Worm (Caenorhabditis elegans) whole organism, L3 larva: ENCODE data around the gene btbd-10.
A peak's percentile ranks its signal among the peaks of the same experiment; 100 is the strongest.

Source experiments
- R02D3.7 ChIP-seq: fragments of 150-350 bp; optimal IDR thresholded peaks from 2 replicates; lab custom pipeline; 2014; ENCODE audit warnings: missing biosample characterization, missing genetic modification characterization
- aly-2 ChIP-seq: fragments of 150-350 bp; optimal IDR thresholded peaks from 2 replicates; lab custom pipeline; 2014; ENCODE audit warnings: missing biosample characterization, missing genetic modification characterization
- ama-1 ChIP-seq: fragments of 150-350 bp; optimal IDR thresholded peaks from 2 replicates; lab custom pipeline; 2018
- ceh-16 ChIP-seq: sonication (generic microtip); optimal IDR thresholded peaks from 2 replicates; lab custom pipeline; 2017; ENCODE audit warnings: missing biosample characterization, missing genetic modification characterization
- ceh-28 ChIP-seq: fragments of 150-350 bp; optimal IDR thresholded peaks from 2 replicates; lab custom pipeline; 2014; ENCODE audit warnings: missing biosample characterization, missing genetic modification reagents, missing genetic modification characterization
- daf-12 ChIP-seq: fragments of 150-350 bp; optimal IDR thresholded peaks from 2 replicates; lab custom pipeline; 2014; ENCODE audit warnings: missing biosample characterization, missing genetic modification reagents, missing genetic modification characterization
- egl-5 ChIP-seq: fragments of 150-350 bp; optimal IDR thresholded peaks from 2 replicates; lab custom pipeline; 2017; ENCODE audit warnings: missing biosample characterization, missing genetic modification reagents, missing genetic modification characterization, inconsistent platforms
- elt-2 ChIP-seq: sonication (generic microtip); optimal IDR thresholded peaks from 2 replicates; lab custom pipeline; 2016; ENCODE audit warnings: missing genetic modification reagents, mild to moderate bottlenecking, missing genetic modification characterization, missing compliant biosample characterization
- elt-3 ChIP-seq, 3 experiments: fragments of 150-350 bp in 1 of 3; sonication (generic microtip) in 2 of 3; optimal IDR thresholded peaks; 2 replicates in 2 of 3; 4 replicates in 1 of 3; lab custom pipeline; 2014 to 2017; ENCODE audit warnings: missing biosample characterization in 3 of 3, missing genetic modification characterization in 3 of 3
- eor-1 ChIP-seq, 2 experiments: fragments of 150-350 bp; optimal IDR thresholded peaks; 2 replicates each; lab custom pipeline; 2014 to 2018; ENCODE audit warnings: missing biosample characterization in 2 of 2, missing genetic modification characterization in 2 of 2
- hmg-11 ChIP-seq: sonication (generic microtip); optimal IDR thresholded peaks from 2 replicates; lab custom pipeline; 2016; ENCODE audit warnings: missing genetic modification characterization, missing compliant biosample characterization
- jun-1 ChIP-seq: fragments of 150-350 bp; optimal IDR thresholded peaks from 2 replicates; lab custom pipeline; 2014; ENCODE audit warnings: missing biosample characterization, missing genetic modification reagents, missing genetic modification characterization
- lin-39 ChIP-seq: fragments of 150-350 bp; optimal IDR thresholded peaks from 2 replicates; lab custom pipeline; 2018; ENCODE audit warnings: missing biosample characterization, missing genetic modification reagents, missing genetic modification characterization
- lsy-12 ChIP-seq: sonication (generic microtip); optimal IDR thresholded peaks from 2 replicates; lab custom pipeline; 2016; ENCODE audit warnings: mild to moderate bottlenecking, missing genetic modification characterization, missing compliant biosample characterization
- mml-1 ChIP-seq: fragments of 150-350 bp; sonication (generic microtip); optimal IDR thresholded peaks from 3 replicates; lab custom pipeline; 2014; ENCODE audit warnings: missing biosample characterization, missing genetic modification characterization
- nfya-1 ChIP-seq: sonication (generic microtip); optimal IDR thresholded peaks from 2 replicates; lab custom pipeline; 2017; ENCODE audit warnings: missing genetic modification characterization, mild to moderate bottlenecking, missing compliant biosample characterization, antibody characterized with exemption, moderate library complexity; ENCODE audit not compliant: insufficient read depth
- nhr-12 ChIP-seq: fragments of 150-350 bp; optimal IDR thresholded peaks from 2 replicates; lab custom pipeline; 2014; ENCODE audit warnings: missing biosample characterization, missing genetic modification characterization
- nhr-23 ChIP-seq: fragments of 150-350 bp; optimal IDR thresholded peaks from 2 replicates; lab custom pipeline; 2014; ENCODE audit warnings: missing biosample characterization, missing genetic modification reagents, missing genetic modification characterization
- nhr-25 ChIP-seq: sonication (generic microtip); optimal IDR thresholded peaks from 2 replicates; lab custom pipeline; 2017; ENCODE audit warnings: missing biosample characterization, missing genetic modification characterization
- nhr-43 ChIP-seq: sonication (generic microtip); optimal IDR thresholded peaks from 2 replicates; lab custom pipeline; 2016; ENCODE audit warnings: mild to moderate bottlenecking, missing genetic modification characterization, missing compliant biosample characterization; ENCODE audit not compliant: poor library complexity, severe bottlenecking
- nhr-67 ChIP-seq: fragments of 150-350 bp; optimal IDR thresholded peaks from 2 replicates; lab custom pipeline; 2014; ENCODE audit warnings: missing biosample characterization, missing genetic modification characterization
- nhr-77 ChIP-seq: fragments of 150-350 bp; optimal IDR thresholded peaks from 2 replicates; lab custom pipeline; 2014; ENCODE audit warnings: missing biosample characterization, missing genetic modification characterization
- pha-4 ChIP-seq: fragments of 150-350 bp; optimal IDR thresholded peaks from 2 replicates; lab custom pipeline; 2014; ENCODE audit warnings: missing biosample characterization, missing genetic modification reagents, missing genetic modification characterization
- pqm-1 ChIP-seq: fragments of 150-350 bp; optimal IDR thresholded peaks from 2 replicates; lab custom pipeline; 2017; ENCODE audit warnings: missing biosample characterization, missing genetic modification characterization, inconsistent platforms
- skn-1 ChIP-seq: fragments of 150-350 bp; optimal IDR thresholded peaks from 2 replicates; lab custom pipeline; 2014; ENCODE audit warnings: missing biosample characterization, missing genetic modification characterization
- snpc-4 ChIP-seq: fragments of 150-350 bp; optimal IDR thresholded peaks from 2 replicates; lab custom pipeline; 2014; ENCODE audit warnings: missing biosample characterization, missing genetic modification characterization
- tbx-2 ChIP-seq: sonication (generic microtip); optimal IDR thresholded peaks from 2 replicates; lab custom pipeline; 2016; ENCODE audit warnings: mild to moderate bottlenecking, missing genetic modification characterization, missing compliant biosample characterization
- unc-39 ChIP-seq: sonication (generic microtip); optimal IDR thresholded peaks from 4 replicates; lab custom pipeline; 2017; ENCODE audit warnings: missing biosample characterization, missing genetic modification characterization
- zag-1 ChIP-seq: fragments of 150-350 bp; optimal IDR thresholded peaks from 2 replicates; lab custom pipeline; 2014; ENCODE audit warnings: missing biosample characterization, missing genetic modification characterization

btbd-10 gene

DNA sequence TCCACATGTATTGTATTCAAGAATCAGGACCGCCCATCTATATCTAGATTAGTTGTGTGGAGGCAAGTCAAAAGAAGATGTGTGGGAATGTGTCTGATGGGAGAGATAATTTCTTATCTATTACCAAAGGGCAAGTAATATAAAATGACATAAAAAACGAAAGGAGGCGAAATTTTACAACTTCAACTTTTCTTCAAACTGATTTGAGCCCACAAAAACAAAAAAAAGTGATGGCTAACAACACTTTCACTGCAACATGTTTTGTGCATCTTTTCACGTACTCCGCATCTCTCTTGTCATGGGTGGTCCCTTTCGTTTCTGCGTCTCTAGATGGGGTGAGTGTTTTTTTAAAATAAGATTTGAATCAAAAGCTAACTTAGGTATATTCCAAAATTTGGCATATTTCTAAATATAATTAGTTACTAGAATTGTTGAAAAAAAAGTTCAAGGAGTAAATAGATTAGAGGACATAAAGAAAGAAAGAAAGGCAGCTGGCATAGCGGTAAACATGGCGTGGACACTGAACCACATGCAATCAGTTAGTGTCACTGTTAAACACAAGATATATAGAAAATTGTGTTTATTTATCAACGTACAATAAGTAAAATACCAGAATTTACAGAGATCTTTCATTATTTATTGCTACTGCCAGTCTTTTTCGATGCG, 36.9 kb downstream of the btbd-10 start, which contains the start of gene ZK546.19 (continued):
- TF ChIP-seq ama-1 (lab: Kevin White, UChicago) = peak; percentile 24
- TF ChIP-seq, all 47 proteins: peak for 6

- peak; percentile 63 for TF ChIP-seq lsy-12
- no peak for TF ChIP-seq R02D3.7 (tag; lab: Kevin White, UChicago)
- TF ChIP-seq aly-2 (tag; lab: Kevin White, UChicago) = peak; percentile 20
- TF ChIP-seq nhr-25 (tag; lab: Kevin White, UChicago) = peak; percentile 47
- peak; percentile 94 for TF ChIP-seq ama-1 (lab: Kevin White, UChicago)
- peak; percentile 52 for TF ChIP-seq nfya-1 (tag; lab: Kevin White, UChicago)
- peak; percentile 48 for TF ChIP-seq pha-4
- no peak for TF ChIP-seq mml-1 (tag; lab: Kevin White, UChicago)
- TF ChIP-seq ceh-16 = no peak
- peak; percentile 20 for TF ChIP-seq jun-1
- peak; percentile 54 for TF ChIP-seq nhr-43 (tag; lab: Kevin White, UChicago)
- TF ChIP-seq tbx-2 (tag; lab: Kevin White, UChicago) = peak; percentile 10
These were observed 37.6 kb downstream of the btbd-10 start for ce11 chrII:4942397-4942796.

ce11 chrII:4942829-4943228, 38.0 kb downstream of the btbd-10 start:
- TF ChIP-seq pqm-1 (tag; lab: Kevin White, UChicago) (peak; percentile 80), zag-1 (tag; lab: Kevin White, UChicago) (no peak), elt-2 (tag; lab: Kevin White, UChicago) (peak; percentile 96), pha-4 (peak; percentile 24), nhr-12 (no peak), nhr-77 (tag; lab: Kevin White, UChicago) (no peak), nhr-23 (tag; lab: Kevin White, UChicago) (no peak)

ce11 chrII:4943849-4944248, 39.0 kb downstream of the btbd-10 start, which contains the start of gene mdt-4:
Gene mdt-4, minus strand, starts transcription at chrII:4943949.
- no peak for TF ChIP-seq unc-39 (tag; lab: Kevin White, UChicago)
- TF ChIP-seq snpc-4 = no peak

DNA sequence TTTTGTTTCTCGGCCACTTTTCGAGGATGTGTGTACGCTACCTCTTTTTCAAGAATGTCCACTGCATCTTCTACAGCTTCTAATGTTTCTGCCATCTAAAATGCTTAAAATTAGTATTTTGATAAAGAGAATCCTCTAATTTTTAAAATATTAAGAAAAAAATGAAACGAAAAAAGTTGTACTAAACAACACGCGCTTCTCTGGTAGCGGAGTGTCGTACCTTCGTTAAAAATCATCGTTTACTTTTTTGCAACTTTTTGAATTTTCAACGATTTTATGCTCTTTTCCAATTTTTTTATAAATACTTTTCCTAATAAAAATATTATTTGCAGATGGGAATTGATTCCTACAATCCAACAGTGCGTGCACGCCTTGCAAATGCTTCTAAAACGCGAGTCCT, 40.9 kb downstream of the btbd-10 start, which contains the start of the genes gldi-11 and ZK546.2:
TSS of gene gldi-11 (minus strand) at position 95 of the 400 bp plus-strand sequence.
TSS of gene ZK546.2 (plus strand) at position 333 of the 400 bp plus-strand sequence.
- TF ChIP-seq elt-3 (tag; optimal IDR thresholded peaks at IDR 0.05; lab: Kevin White, UChicago) = no peak
- peak; percentile 16 for TF ChIP-seq nfya-1 (tag; lab: Kevin White, UChicago)
- no peak for TF ChIP-seq nhr-67
- peak; percentile 23 for TF ChIP-seq hmg-11 (tag; lab: Kevin White, UChicago)
- TF ChIP-seq elt-2 (tag; lab: Kevin White, UChicago) = peak; percentile 11
- TF ChIP-seq pha-4 = peak; percentile 55
- peak; percentile 13 for TF ChIP-seq skn-1 (tag; lab: Kevin White, UChicago)
- TF ChIP-seq egl-5 (tag; lab: Kevin White, UChicago) = no peak
- no peak for TF ChIP-seq ceh-28
- TF ChIP-seq eor-1 (tag; optimal IDR thresholded peaks at IDR 0.05; lab: Kevin White, UChicago) = no peak
- TF ChIP-seq unc-39 (tag; lab: Kevin White, UChicago) = no peak

- peak; percentile 9 for TF ChIP-seq pha-4
- no peak for TF ChIP-seq nhr-77 (tag; lab: Kevin White, UChicago)
- TF ChIP-seq elt-2 (tag; lab: Kevin White, UChicago) = peak; percentile 40
- TF ChIP-seq eor-1 (tag; optimal IDR thresholded peaks at IDR 0.05; lab: Kevin White, UChicago) = no peak
These were observed 42.0 kb downstream of the btbd-10 start for ce11 chrII:4946775-4947174.

DNA sequence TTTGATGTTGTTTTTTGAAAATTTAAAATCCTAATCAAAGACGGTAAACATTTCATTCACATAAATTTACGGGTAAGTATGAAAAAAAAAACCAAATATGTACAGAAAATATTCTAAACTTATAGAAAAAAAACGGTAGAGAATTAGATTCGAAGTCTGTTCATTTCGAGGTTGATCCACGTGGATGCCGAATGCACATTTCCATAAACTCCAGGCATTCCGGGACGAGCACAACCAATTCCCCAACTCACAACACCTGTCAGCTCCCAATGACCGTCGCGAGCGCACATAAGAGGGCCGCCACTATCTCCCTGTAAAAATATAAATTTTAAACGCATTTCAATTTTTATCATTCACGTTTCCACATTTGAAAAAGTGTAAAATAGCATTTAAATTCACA, 43.3 kb downstream of the btbd-10 start:
- no peak for TF ChIP-seq unc-39 (tag; lab: Kevin White, UChicago)
- TF ChIP-seq daf-12 (tag; lab: Kevin White, UChicago) = no peak
- TF ChIP-seq lin-39 (tag; lab: Kevin White, UChicago) = no peak
- peak; percentile 32 for TF ChIP-seq elt-2 (tag; lab: Kevin White, UChicago)
- no peak for TF ChIP-seq nhr-43 (tag; lab: Kevin White, UChicago)
- TF ChIP-seq lsy-12 = no peak
